Worm (Caenorhabditis elegans) whole organism, L4 larva: Measurements from ENCODE around the gene srt-29.
A peak's percentile ranks its signal among the peaks of the same experiment; 100 is the strongest.

Experiments
- F26F4.8 ChIP-seq: fragments of 200-800 bp; sonication (Bioruptor generic); conservative IDR thresholded peaks from 2 replicates; pipeline ENCODE4 v1.3.6; 2022; ENCODE audit warnings: missing genetic modification characterization, missing compliant biosample characterization
- F37D6.2 ChIP-seq: sonication (generic microtip); optimal IDR thresholded peaks from 2 replicates; lab custom pipeline; 2016; ENCODE audit warnings: mild to moderate bottlenecking, missing genetic modification characterization, missing compliant biosample characterization
- F49E8.2 ChIP-seq: sonication (generic microtip); optimal IDR thresholded peaks from 2 replicates; lab custom pipeline; 2016; ENCODE audit warnings: missing compliant biosample characterization, mild to moderate bottlenecking, missing genetic modification characterization, borderline replicate concordance
- Y48G9A.11 ChIP-seq: fragments of 200-800 bp; sonication (Bioruptor generic); IDR thresholded peaks from 2 replicates; pipeline ENCODE4 v1.3.6; 2022; ENCODE audit warnings: missing genetic modification reagents, missing genetic modification characterization, missing compliant biosample characterization
- ZK546.5 ChIP-seq, 2 experiments: sonication (generic microtip); optimal IDR thresholded peaks; 2 replicates each; lab custom pipeline; 2017; ENCODE audit warnings: missing biosample characterization in 2 of 2, missing genetic modification characterization in 2 of 2
- aha-1 ChIP-seq: fragments of 150-350 bp; peaks from one replicate; lab custom pipeline; 2014; ENCODE audit warnings: missing biosample characterization, missing genetic modification characterization
- arid-1 ChIP-seq: fragments of 200-800 bp; sonication (Bioruptor generic); conservative IDR thresholded peaks from 2 replicates; pipeline ENCODE4 v1.3.6; 2022; ENCODE audit warnings: missing genetic modification reagents, missing genetic modification characterization, missing compliant biosample characterization
- attf-4 ChIP-seq: sonication (generic microtip); optimal IDR thresholded peaks from 3 replicates; lab custom pipeline; 2017; ENCODE audit warnings: missing biosample characterization, missing genetic modification characterization
- ceh-28 ChIP-seq: fragments of 150-350 bp; optimal IDR thresholded peaks from 2 replicates; lab custom pipeline; 2014; ENCODE audit warnings: missing biosample characterization, missing genetic modification reagents, missing genetic modification characterization
- ceh-44 ChIP-seq: fragments of 200-800 bp; sonication (Bioruptor generic); IDR thresholded peaks from 2 replicates; pipeline ENCODE4 v1.3.6; 2022; ENCODE audit warnings: missing genetic modification reagents, missing genetic modification characterization, missing compliant biosample characterization
- ces-1 ChIP-seq: fragments of 150-350 bp; sonication (generic microtip); optimal IDR thresholded peaks from 4 replicates; lab custom pipeline; 2014; ENCODE audit warnings: missing biosample characterization, missing genetic modification reagents, missing genetic modification characterization
- cey-2 ChIP-seq: sonication (generic microtip); optimal IDR thresholded peaks from 3 replicates; lab custom pipeline; 2017; ENCODE audit warnings: missing genetic modification characterization, mild to moderate bottlenecking, missing compliant biosample characterization, antibody characterized with exemption, borderline replicate concordance; ENCODE audit not compliant: insufficient read depth
- daf-12 ChIP-seq: fragments of 150-350 bp; optimal IDR thresholded peaks from 2 replicates; lab custom pipeline; 2014; ENCODE audit warnings: missing biosample characterization, missing genetic modification reagents, missing genetic modification characterization
- dmd-6 ChIP-seq: fragments of 200-800 bp; sonication (Bioruptor generic); IDR thresholded peaks from 2 replicates; pipeline ENCODE4 v1.3.6; 2022; ENCODE audit warnings: missing genetic modification reagents, missing genetic modification characterization, missing compliant biosample characterization
- dmd-8 ChIP-seq: fragments of 200-800 bp; sonication (Bioruptor generic); IDR thresholded peaks from 2 replicates; pipeline ENCODE4 v1.3.6; 2022; ENCODE audit warnings: missing genetic modification characterization, missing compliant biosample characterization
- fkh-10 ChIP-seq: fragments of 150-350 bp; optimal IDR thresholded peaks from 2 replicates; lab custom pipeline; 2014; ENCODE audit warnings: missing biosample characterization, missing genetic modification reagents, missing genetic modification characterization
- fos-1 ChIP-seq: fragments of 150-350 bp; optimal IDR thresholded peaks from 2 replicates; lab custom pipeline; 2014; ENCODE audit warnings: missing biosample characterization, missing genetic modification characterization
- hlh-30 ChIP-seq: sonication (generic microtip); optimal IDR thresholded peaks from 2 replicates; lab custom pipeline; 2017; ENCODE audit warnings: antibody characterized with exemption, mild to moderate bottlenecking, missing genetic modification characterization, missing compliant biosample characterization; ENCODE audit not compliant: insufficient read depth
- hmg-1.1 ChIP-seq: fragments of 200-800 bp; sonication (Bioruptor generic); IDR thresholded peaks from 2 replicates; pipeline ENCODE4 v1.3.6; 2022; ENCODE audit warnings: missing genetic modification reagents, missing genetic modification characterization, missing compliant biosample characterization
- lim-7 ChIP-seq: fragments of 200-800 bp; sonication (Bioruptor generic); IDR thresholded peaks from 2 replicates; pipeline ENCODE4 v1.3.6; 2022; ENCODE audit warnings: missing genetic modification characterization, missing compliant biosample characterization
- lin-13 ChIP-seq: fragments of 150-350 bp; optimal IDR thresholded peaks from 2 replicates; lab custom pipeline; 2014; ENCODE audit warnings: missing biosample characterization, missing genetic modification reagents, missing genetic modification characterization
- madf-5 ChIP-seq, 2 experiments: fragments of 200-800 bp; sonication (Bioruptor generic); IDR thresholded peaks; 2 replicates each; pipeline ENCODE4 v1.3.6; 2022; ENCODE audit warnings: missing compliant biosample characterization in 2 of 2, missing genetic modification characterization in 2 of 2
- madf-9 ChIP-seq: fragments of 200-800 bp; sonication (Bioruptor generic); conservative IDR thresholded peaks from 2 replicates; pipeline ENCODE4 v1.3.6; 2022; ENCODE audit warnings: missing genetic modification reagents, missing genetic modification characterization, missing compliant biosample characterization
- mxl-3 ChIP-seq: fragments of 200-800 bp; sonication (Bioruptor generic); optimal IDR thresholded peaks from 2 replicates; lab custom pipeline; 2018; ENCODE audit warnings: mild to moderate bottlenecking, missing genetic modification characterization, missing compliant biosample characterization
- nhr-102 ChIP-seq: sonication (generic microtip); optimal IDR thresholded peaks from 2 replicates; lab custom pipeline; 2016; ENCODE audit warnings: mild to moderate bottlenecking, missing genetic modification characterization, moderate library complexity, missing compliant biosample characterization
- nhr-11 ChIP-seq: fragments of 150-350 bp; optimal IDR thresholded peaks from 2 replicates; lab custom pipeline; 2014; ENCODE audit warnings: missing biosample characterization, missing genetic modification characterization
- nhr-111 ChIP-seq: fragments of 200-800 bp; sonication (Bioruptor generic); optimal IDR thresholded peaks from 2 replicates; lab custom pipeline; 2018; ENCODE audit warnings: mild to moderate bottlenecking, missing genetic modification characterization, missing compliant biosample characterization
- set-16 ChIP-seq: fragments of 200-800 bp; sonication (Bioruptor generic); IDR thresholded peaks from 2 replicates; pipeline ENCODE4 v1.3.6; 2022; ENCODE audit warnings: missing genetic modification reagents, missing genetic modification characterization, missing compliant biosample characterization
- skn-1 ChIP-seq: fragments of 150-350 bp; optimal IDR thresholded peaks from 2 replicates; lab custom pipeline; 2014; ENCODE audit warnings: missing biosample characterization, missing genetic modification characterization
- unc-130 ChIP-seq: sonication (generic microtip); optimal IDR thresholded peaks from 2 replicates; lab custom pipeline; 2016; ENCODE audit warnings: missing genetic modification reagents, missing genetic modification characterization, missing compliant biosample characterization
- zfp-2 ChIP-seq: sonication (generic microtip); optimal IDR thresholded peaks from 2 replicates; lab custom pipeline; 2016; ENCODE audit warnings: mild to moderate bottlenecking, missing genetic modification characterization, missing compliant biosample characterization
- zfp-3 ChIP-seq: fragments of 200-800 bp; sonication (Bioruptor generic); conservative IDR thresholded peaks from 2 replicates; pipeline ENCODE4 v1.3.6; 2022; ENCODE audit warnings: missing genetic modification reagents, missing genetic modification characterization, missing compliant biosample characterization
- ztf-11 ChIP-seq: fragments of 150-350 bp; optimal IDR thresholded peaks from 2 replicates; lab custom pipeline; 2014; ENCODE audit warnings: missing biosample characterization, missing genetic modification characterization

The srt-29 gene

DNA sequence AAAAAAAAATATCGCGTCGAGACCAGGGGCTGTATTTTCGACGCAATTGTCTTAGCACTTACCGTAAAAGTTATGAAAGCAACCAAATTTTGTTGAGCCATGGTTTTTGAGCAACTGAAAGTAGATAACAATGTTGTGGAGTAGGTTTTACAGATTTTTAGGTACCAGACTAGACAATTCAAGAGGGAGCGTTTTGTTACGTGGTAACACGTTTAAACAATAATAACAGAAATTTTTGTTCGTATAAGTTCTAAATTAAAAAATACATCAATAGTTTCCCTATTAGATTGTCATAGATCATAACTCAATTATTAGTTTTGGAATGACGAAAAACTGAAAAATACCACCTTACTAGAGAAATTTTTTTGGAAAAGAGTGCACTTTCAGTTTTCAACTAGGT is 31.1 kb upstream of the srt-29 start, which contains the start of gene srx-24:
Gene srx-24, minus strand, starts transcription at position 101 of the 400 bp plus-strand sequence.
- TF ChIP-seq zfp-2 (tag; lab: Kevin White, UChicago) (no peak), ZK546.5 (tag; optimal IDR thresholded peaks at IDR 0.05; lab: Kevin White, UChicago) (no peak), cey-2 (tag; lab: Kevin White, UChicago) (no peak), zfp-3 (GFP tag; lab: Robert Waterston, UW) (no peak), dmd-6 (GFP tag; lab: Robert Waterston, UW) (no peak), attf-4 (tag; lab: Kevin White, UChicago) (no peak), unc-130 (GFP tag; lab: Kevin White, UChicago) (no peak), nhr-102 (tag; lab: Kevin White, UChicago) (no peak), ceh-44 (GFP tag; lab: Robert Waterston, UW) (no peak), arid-1 (GFP tag; lab: Robert Waterston, UW) (no peak), lin-13 (GFP tag; lab: Kevin White, UChicago) (no peak)
- TF ChIP-seq, all 104 proteins: peak for 0

- no peak for TF ChIP-seq madf-5 (GFP tag; IDR thresholded peaks at IDR 0.05; lab: Robert Waterston, UW)
- no peak for TF ChIP-seq zfp-3 (GFP tag; lab: Robert Waterston, UW)
- TF ChIP-seq set-16 (GFP tag; lab: Robert Waterston, UW): peak; percentile 85
- TF ChIP-seq, all 104 proteins: peak for 1
Measured at ce11 chrV:2746404-2746803, 27.5 kb upstream of the srt-29 start.

ce11 chrV:2742298-2742697 is 23.4 kb upstream of the srt-29 start, which contains the start of gene srg-62:
srg-62 (minus strand) TSS chrV:2742398.
- TF ChIP-seq ceh-44 (GFP tag; lab: Robert Waterston, UW) (no peak), hmg-1.1 (GFP tag; lab: Robert Waterston, UW) (no peak), F37D6.2 (no peak)

- no peak for TF ChIP-seq fos-1 (tag; lab: Kevin White, UChicago)
Measured at ce11 chrV:2740228-2740627, 21.3 kb upstream of the srt-29 start, which contains the start of gene srg-61. srg-61 (minus strand) TSS chrV:2740328.

DNA sequence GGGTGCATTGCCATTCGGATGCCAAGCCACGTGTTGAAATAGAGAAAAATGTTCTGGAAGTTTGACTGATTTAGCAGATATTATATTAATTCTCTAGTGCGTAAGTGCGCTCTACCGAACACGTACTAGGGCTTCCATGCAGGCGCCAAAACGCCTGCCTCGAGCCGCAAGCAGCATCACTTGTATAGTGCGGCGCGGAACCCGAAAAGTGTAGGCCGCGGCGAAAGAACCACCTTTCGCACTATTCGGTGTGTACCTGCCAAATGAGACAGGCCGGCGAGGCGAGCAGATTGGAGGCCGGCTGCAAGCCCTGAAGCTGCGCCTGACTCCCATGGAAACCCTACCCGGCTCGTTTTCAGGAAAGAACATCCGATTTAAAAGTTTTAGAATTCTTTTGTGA is 20.7 kb upstream of the srt-29 start:
- TF ChIP-seq Y48G9A.11 (GFP tag; lab: Robert Waterston, UW): 0 out of 2 replicates have a peak, but pooled peaks have one; percentile 23
- peak; percentile 42 for TF ChIP-seq aha-1
- TF ChIP-seq lim-7 (GFP tag; lab: Robert Waterston, UW): 0 out of 2 replicates have a peak, but pooled peaks have one; percentile 18
- TF ChIP-seq F37D6.2: no peak
- peak; percentile 84 for TF ChIP-seq set-16 (GFP tag; lab: Robert Waterston, UW)

ce11 chrV:2738174-2738573 is 19.2 kb upstream of the srt-29 start, which contains the start of gene srg-56:
srg-56 (minus strand) TSS chrV:2738274.
- TF ChIP-seq zfp-3 (GFP tag; lab: Robert Waterston, UW) (no peak), fkh-10 (no peak), aha-1 (no peak), hlh-30 (tag; lab: Kevin White, UChicago) (no peak), attf-4 (tag; lab: Kevin White, UChicago) (no peak), dmd-8 (GFP tag; lab: Robert Waterston, UW) (no peak), nhr-111 (GFP tag; lab: Kevin White, UChicago) (no peak), F49E8.2 (tag; lab: Kevin White, UChicago) (no peak), F26F4.8 (GFP tag; lab: Robert Waterston, UW) (no peak), fos-1 (tag; lab: Kevin White, UChicago) (no peak), ztf-11 (no peak), daf-12 (tag; lab: Kevin White, UChicago) (no peak), ces-1 (GFP tag; lab: Kevin White, UChicago) (no peak), skn-1 (tag; lab: Kevin White, UChicago) (no peak), nhr-11 (tag; lab: Kevin White, UChicago) (no peak), arid-1 (GFP tag; lab: Robert Waterston, UW) (no peak), madf-9 (no peak), nhr-102 (tag; lab: Kevin White, UChicago) (no peak), mxl-3 (no peak), ceh-28 (no peak)
